Fruit fly (Drosophila melanogaster): ENCODE data around the gene Alg7.

DNA sequence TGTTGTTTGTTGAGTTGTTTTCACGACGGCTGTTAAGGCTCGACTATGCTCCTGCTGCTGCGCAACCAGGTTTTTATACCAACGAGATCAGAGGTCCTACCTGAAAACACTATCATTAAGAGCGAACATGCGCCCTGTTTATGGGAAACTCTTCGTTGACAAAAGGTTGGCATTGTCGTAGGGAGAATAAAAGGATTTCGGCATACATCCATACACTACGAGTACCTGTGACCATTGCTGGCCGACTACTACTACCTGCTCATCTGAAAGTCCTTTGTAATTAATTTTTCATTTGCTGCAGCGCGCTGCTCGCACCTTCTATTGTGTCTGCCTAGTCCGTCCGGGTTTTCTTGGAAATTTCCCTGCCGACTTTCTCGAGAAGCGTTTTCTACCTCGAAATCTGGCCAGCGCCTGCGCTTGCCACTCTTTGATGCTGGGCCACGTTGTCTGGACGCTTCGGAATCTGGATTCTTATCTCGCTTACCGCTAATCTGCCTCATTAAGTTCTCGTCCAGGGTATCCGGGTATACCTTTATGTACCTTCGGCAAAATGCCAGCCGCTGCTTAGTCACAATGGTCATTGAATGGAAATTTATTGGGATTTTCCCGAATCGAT, 46.3 kb downstream of the Alg7 start, which contains the start of gene CG15480:
- no peak for TF ChIP-seq CTCF (optimal IDR thresholded peaks at IDR 0.05)
- TF ChIP-seq CG8478 (optimal IDR thresholded peaks at IDR 0.05) = no peak

Data from S2 (cell line).